Worm (Caenorhabditis elegans): ENCODE results near the gene C06A1.7.

- TF ChIP-seq dao-5 (tag; optimal IDR thresholded peaks at IDR 0.05), result no peak
- TF ChIP-seq him-1 (tag; optimal IDR thresholded peaks at IDR 0.05), result no peak
Observed at ce11 chrII:10533985-10534384, 30.7 kb upstream of the C06A1.7 start.

Measured in whole organism, L4/young adult.